Worm (Caenorhabditis elegans): ENCODE results near the gene flwr-1.

DNA sequence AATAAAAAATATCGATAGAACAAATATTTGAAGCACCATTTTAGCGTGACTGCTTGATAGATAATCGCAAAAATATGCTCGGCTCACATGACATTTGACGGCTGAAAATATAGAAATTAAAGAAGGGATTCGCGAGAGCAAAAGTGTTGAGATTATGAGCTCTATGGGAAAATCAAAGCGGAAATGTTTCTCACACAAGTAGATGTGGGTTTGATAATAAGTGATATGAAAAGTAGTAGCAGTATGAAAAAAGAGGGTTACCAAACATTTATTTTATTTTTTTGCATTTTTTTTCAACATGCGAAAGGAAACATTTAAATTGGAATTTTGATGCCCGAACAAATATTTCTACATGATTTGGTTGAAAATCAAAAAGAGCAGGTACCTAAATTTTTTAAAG, 21.2 kb upstream of the flwr-1 start, which contains the start of gene iglr-1:
- TF ChIP-seq hif-1 (tag; optimal IDR thresholded peaks at IDR 0.05) (no peak), vab-7 (GFP tag; IDR thresholded peaks at IDR 0.05) (no peak), F44E2.7 (GFP tag; IDR thresholded peaks at IDR 0.05) (no peak), ces-1 (GFP tag; optimal IDR thresholded peaks at IDR 0.05) (no peak), egl-27 (tag; optimal IDR thresholded peaks at IDR 0.05) (no peak), jun-1 (tag; optimal IDR thresholded peaks at IDR 0.05) (no peak), nhr-25 (tag; optimal IDR thresholded peaks at IDR 0.05; ENCODE audit: borderline replicate concordance, insufficient read depth) (no peak), nhr-77 (tag; optimal IDR thresholded peaks at IDR 0.05) (no peak), nhr-237 (tag; optimal IDR thresholded peaks at IDR 0.05) (no peak), lin-15B (tag; optimal IDR thresholded peaks at IDR 0.05) (no peak), nhr-11 (tag; optimal IDR thresholded peaks at IDR 0.05) (no peak), unc-130 (GFP tag; optimal IDR thresholded peaks at IDR 0.05) (no peak), zag-1 (tag; optimal IDR thresholded peaks at IDR 0.05) (no peak)
